Worm (Caenorhabditis elegans): ENCODE measurements around the gene T05B4.10.

The T05B4.10 gene

ce11 chrV:4082952-4083351 is 37.6 kb downstream of the T05B4.10 start, which contains the start of gene F38H12.5:
F38H12.5 (minus strand) TSS chrV:4083052.
- no peak for TF ChIP-seq tra-4 (tag; optimal IDR thresholded peaks at IDR 0.05)
- no peak for TF ChIP-seq B0310.2 (tag; optimal IDR thresholded peaks at IDR 0.05)
- no peak for TF ChIP-seq ama-1 (optimal IDR thresholded peaks at IDR 0.05)
- no peak for TF ChIP-seq scrt-1 (GFP tag; IDR thresholded peaks at IDR 0.05)
- TF ChIP-seq aly-1 (tag; optimal IDR thresholded peaks at IDR 0.05), result no peak
- TF ChIP-seq F13C5.2 (tag; optimal IDR thresholded peaks at IDR 0.05), result no peak
- no peak for TF ChIP-seq tbx-37 (GFP tag; conservative IDR thresholded peaks at IDR 0.05)
- no peak for TF ChIP-seq hmbx-1 (tag; optimal IDR thresholded peaks at IDR 0.05)
- TF ChIP-seq tbx-11 (GFP tag; IDR thresholded peaks at IDR 0.05), result no peak

- TF ChIP-seq tbx-37 (GFP tag; conservative IDR thresholded peaks at IDR 0.05) (no peak), ceh-36 (tag; optimal IDR thresholded peaks at IDR 0.05) (no peak), tbx-11 (GFP tag; IDR thresholded peaks at IDR 0.05) (no peak), scrt-1 (GFP tag; IDR thresholded peaks at IDR 0.05) (no peak), hnd-1 (tag; optimal IDR thresholded peaks at IDR 0.05) (no peak), ets-7 (tag; optimal IDR thresholded peaks at IDR 0.05) (no peak), flt-1 (GFP tag; IDR thresholded peaks at IDR 0.05) (no peak), ama-1 (optimal IDR thresholded peaks at IDR 0.05) (no peak), tra-4 (tag; optimal IDR thresholded peaks at IDR 0.05) (no peak), ceh-13 (GFP tag; optimal IDR thresholded peaks at IDR 0.05) (no peak)
Observed at ce11 chrV:4081283-4081682, 39.2 kb downstream of the T05B4.10 start, which contains the start of gene srh-211. srh-211 (minus strand) TSS chrV:4081383.

- TF ChIP-seq ceh-13 (GFP tag; optimal IDR thresholded peaks at IDR 0.05) (no peak), tbx-11 (GFP tag; IDR thresholded peaks at IDR 0.05) (no peak), ets-7 (tag; optimal IDR thresholded peaks at IDR 0.05) (no peak), tbx-37 (GFP tag; conservative IDR thresholded peaks at IDR 0.05) (no peak), ceh-36 (tag; optimal IDR thresholded peaks at IDR 0.05) (no peak), aly-1 (tag; optimal IDR thresholded peaks at IDR 0.05) (no peak), F13C5.2 (tag; optimal IDR thresholded peaks at IDR 0.05) (no peak), sea-1 (GFP tag; conservative IDR thresholded peaks at IDR 0.05) (no peak), hmbx-1 (tag; optimal IDR thresholded peaks at IDR 0.05) (no peak), ama-1 (optimal IDR thresholded peaks at IDR 0.05) (no peak), B0310.2 (tag; optimal IDR thresholded peaks at IDR 0.05) (no peak)
Observed at ce11 chrV:4080546-4080945, 40.0 kb downstream of the T05B4.10 start.

- TF ChIP-seq B0310.2 (tag; optimal IDR thresholded peaks at IDR 0.05) (no peak), tra-4 (tag; optimal IDR thresholded peaks at IDR 0.05) (no peak), hnd-1 (tag; optimal IDR thresholded peaks at IDR 0.05) (no peak), hmg-4 (GFP tag; optimal IDR thresholded peaks at IDR 0.05) (no peak), scrt-1 (GFP tag; IDR thresholded peaks at IDR 0.05) (no peak), ceh-13 (GFP tag; optimal IDR thresholded peaks at IDR 0.05) (no peak), ceh-36 (tag; optimal IDR thresholded peaks at IDR 0.05) (no peak), aly-1 (tag; optimal IDR thresholded peaks at IDR 0.05) (no peak), tbx-11 (GFP tag; IDR thresholded peaks at IDR 0.05) (no peak), ets-7 (tag; optimal IDR thresholded peaks at IDR 0.05) (no peak), flt-1 (GFP tag; IDR thresholded peaks at IDR 0.05) (no peak), ama-1 (optimal IDR thresholded peaks at IDR 0.05) (no peak), sea-1 (GFP tag; conservative IDR thresholded peaks at IDR 0.05) (no peak), pes-1 (GFP tag; IDR thresholded peaks at IDR 0.05) (no peak), hmbx-1 (tag; optimal IDR thresholded peaks at IDR 0.05) (no peak), tbx-37 (GFP tag; conservative IDR thresholded peaks at IDR 0.05) (no peak)
Observed at ce11 chrV:4073455-4073854, 47.1 kb downstream of the T05B4.10 start, which contains the start of gene otpl-2. otpl-2 (plus strand) TSS chrV:4073755.

Measured in whole organism, early embryonic.